Fruit fly (Drosophila melanogaster) whole organism, prepupa: ENCODE data around the gene stwl.

ENCODE experiments used
- Blimp-1 ChIP-seq: fragments of 200-800 bp; sonication (Bioruptor generic); optimal IDR thresholded peaks from 3 replicates; lab custom pipeline; 2017; ENCODE audit warnings: missing biosample characterization, missing genetic modification characterization, mild to moderate bottlenecking, moderate library complexity, missing genetic modification reagents
- CG10631 ChIP-seq: fragments of 200-800 bp; sonication (Bioruptor generic); optimal IDR thresholded peaks from 2 replicates; lab custom pipeline; 2016; ENCODE audit warnings: missing biosample characterization, missing genetic modification characterization
- CG11902 ChIP-seq: fragments of 200-800 bp; sonication (Bioruptor generic); optimal IDR thresholded peaks from 3 replicates; lab custom pipeline; 2016; ENCODE audit warnings: missing biosample characterization, missing genetic modification characterization
- CG1621 ChIP-seq: fragments of 200-800 bp; sonication (Bioruptor generic); optimal IDR thresholded peaks from 3 replicates; lab custom pipeline; 2018; ENCODE audit warnings: missing biosample characterization, mild to moderate bottlenecking, missing genetic modification characterization
- CG16779 ChIP-seq: fragments of 200-800 bp; sonication (Bioruptor generic); optimal IDR thresholded peaks from 3 replicates; lab custom pipeline; 2017; ENCODE audit warnings: missing biosample characterization, mild to moderate bottlenecking, missing genetic modification characterization
- CG3032 ChIP-seq: fragments of 200-800 bp; optimal IDR thresholded peaks from 2 replicates; lab custom pipeline; 2019; ENCODE audit warnings: missing biosample characterization, mild to moderate bottlenecking, missing genetic modification characterization, moderate library complexity
- CG32006 ChIP-seq: fragments of 200-800 bp; sonication (Bioruptor generic); optimal IDR thresholded peaks from 3 replicates; lab custom pipeline; 2017; ENCODE audit warnings: missing biosample characterization, mild to moderate bottlenecking, missing genetic modification characterization
- CG6163 ChIP-seq: fragments of 200-800 bp; sonication (Bioruptor generic); IDR thresholded peaks from 3 replicates; pipeline ENCODE4 v1.3.6; 2022; ENCODE audit warnings: missing biosample characterization, missing genetic modification characterization
- CG6808 ChIP-seq: fragments of 200-800 bp; sonication (Bioruptor generic); optimal IDR thresholded peaks from 3 replicates; lab custom pipeline; 2017; ENCODE audit warnings: missing biosample characterization, missing genetic modification characterization, mild to moderate bottlenecking, moderate library complexity, missing genetic modification reagents
- CG6854 ChIP-seq: fragments of 200-800 bp; sonication (Bioruptor generic); optimal IDR thresholded peaks from 2 replicates; lab custom pipeline; 2017; ENCODE audit warnings: missing biosample characterization, mild to moderate bottlenecking, missing genetic modification characterization
- CG8319 ChIP-seq: fragments of 200-800 bp; sonication (Bioruptor generic); optimal IDR thresholded peaks from 3 replicates; lab custom pipeline; 2016; ENCODE audit warnings: missing biosample characterization, missing genetic modification characterization
- CG8632 ChIP-seq: fragments of 200-800 bp; sonication (Bioruptor generic); optimal IDR thresholded peaks from 3 replicates; lab custom pipeline; 2016; ENCODE audit warnings: missing biosample characterization, missing genetic modification characterization
- Eip93F ChIP-seq: fragments of 200-800 bp; sonication (Bioruptor generic); optimal IDR thresholded peaks from 2 replicates; lab custom pipeline; 2016; ENCODE audit warnings: missing biosample characterization, mild to moderate bottlenecking, missing genetic modification characterization
- Ets21C ChIP-seq: fragments of 200-800 bp; sonication (Bioruptor generic); optimal IDR thresholded peaks from 3 replicates; lab custom pipeline; 2016; ENCODE audit warnings: missing biosample characterization, missing genetic modification characterization
- Hr38 ChIP-seq: sonication (Bioruptor generic); optimal IDR thresholded peaks from 2 replicates; lab custom pipeline; 2016; ENCODE audit warnings: missing biosample characterization, missing genetic modification characterization
- Hr39 ChIP-seq: fragments of 200-800 bp; sonication (Bioruptor generic); optimal IDR thresholded peaks from 2 replicates; lab custom pipeline; 2016; ENCODE audit warnings: missing biosample characterization, missing genetic modification characterization
- Hr4 ChIP-seq: fragments of 200-800 bp; sonication (Bioruptor generic); optimal IDR thresholded peaks from 3 replicates; lab custom pipeline; 2016; ENCODE audit warnings: missing biosample characterization, missing genetic modification characterization
- Lpt ChIP-seq: fragments of 200-800 bp; sonication (Bioruptor generic); optimal IDR thresholded peaks from 3 replicates; lab custom pipeline; 2016; ENCODE audit warnings: missing biosample characterization, missing genetic modification characterization
- Met ChIP-seq: fragments of 200-800 bp; sonication (Bioruptor generic); optimal IDR thresholded peaks from 3 replicates; lab custom pipeline; 2016; ENCODE audit warnings: missing biosample characterization, missing genetic modification characterization
- Sox102F ChIP-seq: fragments of 200-800 bp; sonication (Bioruptor generic); optimal IDR thresholded peaks from 2 replicates; lab custom pipeline; 2016; ENCODE audit warnings: missing biosample characterization, mild to moderate bottlenecking, missing genetic modification characterization
- acj6 ChIP-seq: fragments of 200-800 bp; sonication (Bioruptor generic); optimal IDR thresholded peaks from 3 replicates; lab custom pipeline; 2016; ENCODE audit warnings: missing biosample characterization, missing genetic modification characterization
- eg ChIP-seq: fragments of 200-800 bp; sonication (Bioruptor generic); IDR thresholded peaks from 3 replicates; pipeline ENCODE4 v1.3.6; 2022; ENCODE audit warnings: missing biosample characterization, missing genetic modification characterization
- fd59A ChIP-seq: fragments of 200-800 bp; sonication (Bioruptor generic); optimal IDR thresholded peaks from 2 replicates; lab custom pipeline; 2017; ENCODE audit warnings: missing biosample characterization, mild to moderate bottlenecking, missing genetic modification characterization, missing genetic modification reagents
- fd85E ChIP-seq: fragments of 200-800 bp; sonication (Bioruptor generic); optimal IDR thresholded peaks from 3 replicates; lab custom pipeline; 2016; ENCODE audit warnings: missing biosample characterization, missing genetic modification characterization
- lz ChIP-seq: fragments of 200-800 bp; sonication (Bioruptor generic); optimal IDR thresholded peaks from 3 replicates; lab custom pipeline; 2016; ENCODE audit warnings: missing biosample characterization, missing genetic modification characterization
- net ChIP-seq: fragments of 200-800 bp; sonication (Bioruptor generic); optimal IDR thresholded peaks from 3 replicates; lab custom pipeline; 2016; ENCODE audit warnings: missing biosample characterization, missing genetic modification characterization
- salr ChIP-seq, 2 experiments: fragments of 200-800 bp; sonication (Bioruptor generic); optimal IDR thresholded peaks; 3 replicates each; lab custom pipeline; 2016 to 2018; ENCODE audit warnings: missing biosample characterization in 2 of 2, missing genetic modification characterization in 2 of 2, mild to moderate bottlenecking in 1 of 2
- ss ChIP-seq, 2 experiments: fragments of 200-800 bp; sonication (Bioruptor generic); optimal IDR thresholded peaks; 2 replicates in 1 of 2; 3 replicates in 1 of 2; lab custom pipeline; 2017 to 2018; ENCODE audit warnings: mild to moderate bottlenecking in 2 of 2, missing biosample characterization in 2 of 2, missing genetic modification characterization in 2 of 2, moderate library complexity in 1 of 2
- topi ChIP-seq: fragments of 200-800 bp; sonication (Bioruptor generic); optimal IDR thresholded peaks from 3 replicates; lab custom pipeline; 2016; ENCODE audit warnings: missing biosample characterization, missing genetic modification characterization
- vri ChIP-seq: fragments of 200-800 bp; sonication (Bioruptor generic); optimal IDR thresholded peaks from 3 replicates; lab custom pipeline; 2016; ENCODE audit warnings: missing biosample characterization, mild to moderate bottlenecking, missing genetic modification characterization

stwl gene

DNA sequence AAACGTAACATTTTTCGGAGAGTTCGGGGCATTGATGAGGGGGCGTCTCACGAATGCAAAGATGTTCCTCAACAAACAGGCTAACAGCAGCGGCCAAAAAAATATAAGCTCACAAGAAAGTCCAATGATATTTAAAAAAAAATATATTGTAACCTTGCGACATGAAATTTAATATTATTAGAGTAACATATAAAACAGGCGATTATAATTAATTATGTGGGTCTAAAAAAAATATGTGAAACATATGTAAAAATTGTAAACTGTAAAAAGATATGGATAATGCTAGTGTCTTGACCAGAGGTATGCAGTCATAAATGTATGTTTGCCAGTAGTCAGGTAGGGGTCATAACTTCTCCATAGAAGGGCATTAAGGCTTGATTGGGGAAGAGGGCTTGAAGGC lies 56.6 kb downstream of the stwl start (continued):
- peak in 1 of 2 experiments; percentile 3 for TF ChIP-seq ss (GFP tag; optimal IDR thresholded peaks at IDR 0.05; lab: Kevin White, UChicago)
- TF ChIP-seq net (GFP tag; lab: Kevin White, UChicago), result peak; percentile 44
- TF ChIP-seq Met (GFP tag; lab: Kevin White, UChicago), result peak; percentile 47
- TF ChIP-seq CG3032, result peak; percentile 42
- TF ChIP-seq Hr4 (GFP tag; lab: Kevin White, UChicago), result peak; percentile 49
- TF ChIP-seq acj6 (GFP tag; lab: Kevin White, UChicago), result peak; percentile 65
- 0 out of 3 replicates have a peak, but pooled peaks have one; percentile 39 for TF ChIP-seq eg (GFP tag; lab: Robert Waterston, UW)
- TF ChIP-seq CG8319 (GFP tag; lab: Kevin White, UChicago), result peak; percentile 9
- TF ChIP-seq CG1621 (tag; lab: Kevin White, UChicago), result peak; percentile 21
- TF ChIP-seq Sox102F (GFP tag; lab: Kevin White, UChicago), result peak; percentile 57
- peak; percentile 41 for TF ChIP-seq topi (GFP tag; lab: Kevin White, UChicago)
- TF ChIP-seq CG32006 (GFP tag; lab: Kevin White, UChicago), result peak; percentile 63
- TF ChIP-seq CG16779, result no peak
- TF ChIP-seq Eip93F, result no peak
- peak; percentile 46 for TF ChIP-seq lz (GFP tag; lab: Kevin White, UChicago)
- TF ChIP-seq CG10631 (GFP tag; lab: Kevin White, UChicago), result peak; percentile 50
- peak; percentile 20 for TF ChIP-seq Ets21C (GFP tag; lab: Kevin White, UChicago)
- TF ChIP-seq CG11902, result no peak
- TF ChIP-seq CG6854 (GFP tag; lab: Kevin White, UChicago), result peak; percentile 2
- no peak for TF ChIP-seq Blimp-1
- TF ChIP-seq fd85E (GFP tag; lab: Kevin White, UChicago), result no peak
- TF ChIP-seq Lpt (GFP tag; lab: Kevin White, UChicago), result no peak
- peak in 1 of 2 experiments; percentile 48 for TF ChIP-seq salr (GFP tag; optimal IDR thresholded peaks at IDR 0.05; lab: Kevin White, UChicago)
- 0 out of 3 replicates have a peak, but pooled peaks have one; percentile 12 for TF ChIP-seq CG6163
- TF ChIP-seq vri (GFP tag; lab: Kevin White, UChicago), result peak; percentile 22
- TF ChIP-seq Hr39 (GFP tag; lab: Kevin White, UChicago), result peak; percentile 49
- TF ChIP-seq CG6808, result peak; percentile 9
- TF ChIP-seq Hr38 (GFP tag; lab: Kevin White, UChicago), result no peak
- TF ChIP-seq fd59A, result peak; percentile 30
- peak; percentile 51 for TF ChIP-seq CG8632 (GFP tag; lab: Kevin White, UChicago)
